Fruit fly (Drosophila melanogaster) whole organism, embryonic: ENCODE data around the gene Zasp66.

Experiments
- Bgb ChIP-seq: fragments of 200-800 bp; sonication (Bioruptor generic); IDR thresholded peaks from 2 replicates; pipeline ENCODE4 v1.3.6; 2022; ENCODE audit warnings: missing biosample characterization, missing genetic modification characterization; ENCODE audit not compliant: partially characterized antibody
- Blimp-1 ChIP-seq: fragments of 200-800 bp; sonication (Bioruptor generic); optimal IDR thresholded peaks from 3 replicates; lab custom pipeline; 2018; ENCODE audit warnings: missing biosample characterization, missing genetic modification characterization, mild to moderate bottlenecking, moderate library complexity, missing genetic modification reagents
- CG13894 ChIP-seq: fragments of 200-800 bp; sonication (Bioruptor generic); optimal IDR thresholded peaks from 3 replicates; lab custom pipeline; 2018; ENCODE audit warnings: missing biosample characterization, mild to moderate bottlenecking, missing genetic modification characterization, moderate library complexity
- CG14965 ChIP-seq: fragments of 200-800 bp; sonication (Bioruptor generic); optimal IDR thresholded peaks from 2 replicates; lab custom pipeline; 2016; ENCODE audit warnings: missing biosample characterization, missing genetic modification characterization, borderline replicate concordance
- CG15514 ChIP-seq: fragments of 200-800 bp; sonication (Bioruptor generic); optimal IDR thresholded peaks from 3 replicates; lab custom pipeline; 2017; ENCODE audit warnings: missing biosample characterization, missing genetic modification characterization, mild to moderate bottlenecking, moderate library complexity, missing genetic modification reagents
- CG15601 ChIP-seq: fragments of 200-800 bp; sonication (Bioruptor generic); optimal IDR thresholded peaks from 3 replicates; lab custom pipeline; 2019; ENCODE audit warnings: missing biosample characterization, mild to moderate bottlenecking, missing genetic modification characterization, moderate library complexity
- CG17568 ChIP-seq: fragments of 200-800 bp; sonication (Bioruptor generic); optimal IDR thresholded peaks from 2 replicates; lab custom pipeline; 2018; ENCODE audit warnings: missing biosample characterization, mild to moderate bottlenecking, missing genetic modification characterization, moderate library complexity
- CG17829 ChIP-seq: fragments of 200-800 bp; optimal IDR thresholded peaks from 2 replicates; lab custom pipeline; 2019; ENCODE audit warnings: missing biosample characterization, mild to moderate bottlenecking, missing genetic modification characterization, moderate library complexity
- CG18476 ChIP-seq: fragments of 200-800 bp; sonication (Bioruptor generic); optimal IDR thresholded peaks from 2 replicates; lab custom pipeline; 2016; ENCODE audit warnings: missing biosample characterization, mild to moderate bottlenecking, missing genetic modification characterization
- CG3065 ChIP-seq: fragments of 200-800 bp; sonication (Bioruptor generic); optimal IDR thresholded peaks from 2 replicates; lab custom pipeline; 2016; ENCODE audit warnings: missing biosample characterization, missing genetic modification characterization
- CG31224 ChIP-seq: fragments of 200-800 bp; sonication (Bioruptor generic); IDR thresholded peaks from 2 replicates; pipeline ENCODE4 v1.3.6; 2022; ENCODE audit warnings: missing biosample characterization, missing genetic modification characterization
- CG31365 ChIP-seq: fragments of 200-800 bp; sonication (Bioruptor generic); optimal IDR thresholded peaks from 2 replicates; lab custom pipeline; 2018; ENCODE audit warnings: missing biosample characterization, mild to moderate bottlenecking, missing genetic modification characterization
- CG3407 ChIP-seq: fragments of 200-800 bp; sonication (Bioruptor generic); optimal IDR thresholded peaks from 2 replicates; lab custom pipeline; 2018; ENCODE audit warnings: missing biosample characterization, mild to moderate bottlenecking, missing genetic modification characterization
- CG34376 ChIP-seq: fragments of 200-800 bp; sonication (Bioruptor generic); optimal IDR thresholded peaks from 2 replicates; lab custom pipeline; 2018; ENCODE audit warnings: missing biosample characterization, mild to moderate bottlenecking, missing genetic modification characterization
- CG3838 ChIP-seq: fragments of 200-800 bp; sonication (Bioruptor generic); optimal IDR thresholded peaks from 3 replicates; lab custom pipeline; 2016; ENCODE audit warnings: missing biosample characterization, missing genetic modification characterization
- CG4424 ChIP-seq: fragments of 200-800 bp; sonication (Bioruptor generic); optimal IDR thresholded peaks from 3 replicates; lab custom pipeline; 2016; ENCODE audit warnings: missing biosample characterization, missing genetic modification characterization
- CG5953 ChIP-seq: fragments of 200-800 bp; sonication (Bioruptor generic); IDR thresholded peaks from 2 replicates; pipeline ENCODE4 v1.3.6; 2022; ENCODE audit warnings: missing biosample characterization, missing genetic modification characterization
- CG8478 ChIP-seq: fragments of >200 bp; optimal IDR thresholded peaks from 2 replicates; lab custom pipeline; 2018
- CG9727 ChIP-seq: fragments of 200-800 bp; sonication (Bioruptor generic); optimal IDR thresholded peaks from 3 replicates; lab custom pipeline; 2017; ENCODE audit warnings: missing biosample characterization, mild to moderate bottlenecking, missing genetic modification characterization
- CkIIα-i1 ChIP-seq: fragments of 200-800 bp; sonication (Bioruptor generic); IDR thresholded peaks from 2 replicates; pipeline ENCODE4 v1.3.6; 2022; ENCODE audit warnings: missing biosample characterization, missing genetic modification characterization
- H2.0 ChIP-seq: fragments of 200-800 bp; sonication (Bioruptor generic); IDR thresholded peaks from 2 replicates; pipeline ENCODE4 v1.3.6; 2022; ENCODE audit warnings: missing biosample characterization, missing genetic modification characterization
- Hey ChIP-seq: fragments of 200-800 bp; sonication (Bioruptor generic); optimal IDR thresholded peaks from 3 replicates; lab custom pipeline; 2018; ENCODE audit warnings: missing biosample characterization, mild to moderate bottlenecking, missing genetic modification characterization
- HmgD ChIP-seq: fragments of 200-800 bp; sonication (Bioruptor generic); optimal IDR thresholded peaks from 3 replicates; lab custom pipeline; 2016; ENCODE audit warnings: missing biosample characterization, missing genetic modification characterization
- Hr51 ChIP-seq, 2 experiments: fragments of 200-800 bp; sonication (Bioruptor generic); optimal IDR thresholded peaks; 2 replicates in 1 of 2; 3 replicates in 1 of 2; lab custom pipeline; 2016 to 2018; ENCODE audit warnings: missing biosample characterization in 2 of 2, missing genetic modification characterization in 2 of 2, mild to moderate bottlenecking in 1 of 2, moderate library complexity in 1 of 2
- Meics ChIP-seq: fragments of 200-800 bp; sonication (Bioruptor generic); optimal IDR thresholded peaks from 2 replicates; lab custom pipeline; 2017; ENCODE audit warnings: missing biosample characterization, mild to moderate bottlenecking, missing genetic modification characterization
- Xbp1 ChIP-seq: fragments of 200-800 bp; sonication (Bioruptor generic); optimal IDR thresholded peaks from 3 replicates; lab custom pipeline; 2016; ENCODE audit warnings: missing biosample characterization, mild to moderate bottlenecking, missing genetic modification characterization
- abd-A ChIP-seq: fragments of 200-800 bp; sonication (Bioruptor generic); optimal IDR thresholded peaks from 3 replicates; lab custom pipeline; 2019; ENCODE audit warnings: missing biosample characterization, mild to moderate bottlenecking, missing genetic modification characterization, moderate library complexity
- ac ChIP-seq: fragments of 200-800 bp; sonication (Bioruptor generic); optimal IDR thresholded peaks from 3 replicates; lab custom pipeline; 2017; ENCODE audit warnings: missing biosample characterization, mild to moderate bottlenecking, missing genetic modification characterization
- ap ChIP-seq: fragments of 200-800 bp; sonication (Bioruptor generic); IDR thresholded peaks from 2 replicates; pipeline ENCODE4 v1.3.6; 2022; ENCODE audit warnings: missing biosample characterization, missing genetic modification characterization
- crc ChIP-seq: fragments of 200-800 bp; sonication (Bioruptor generic); optimal IDR thresholded peaks from 2 replicates; lab custom pipeline; 2016; ENCODE audit warnings: missing biosample characterization, missing genetic modification characterization
- croc ChIP-seq: fragments of 200-800 bp; sonication (Bioruptor generic); conservative IDR thresholded peaks from 3 replicates; pipeline ENCODE4 v1.3.6; 2022; ENCODE audit warnings: missing biosample characterization, missing genetic modification characterization
- dan ChIP-seq: fragments of 200-800 bp; sonication (Bioruptor generic); IDR thresholded peaks from 2 replicates; pipeline ENCODE4 v1.3.6; 2022; ENCODE audit warnings: missing biosample characterization, missing genetic modification characterization
- danr ChIP-seq: fragments of 200-800 bp; sonication (Bioruptor generic); IDR thresholded peaks from 2 replicates; pipeline ENCODE4 v1.3.6; 2022; ENCODE audit warnings: missing biosample characterization, missing genetic modification characterization
- esg ChIP-seq: fragments of 200-800 bp; sonication (Bioruptor generic); conservative IDR thresholded peaks from 2 replicates; pipeline ENCODE4 v1.3.6; 2022; ENCODE audit warnings: missing biosample characterization, missing genetic modification characterization
- exex ChIP-seq: fragments of 200-800 bp; sonication (Bioruptor generic); optimal IDR thresholded peaks from 4 replicates; lab custom pipeline; 2018; ENCODE audit warnings: missing biosample characterization, mild to moderate bottlenecking, missing genetic modification characterization, moderate library complexity
- ftz-f1 ChIP-seq: fragments of 200-800 bp; sonication (Bioruptor generic); optimal IDR thresholded peaks from 2 replicates; lab custom pipeline; 2016; ENCODE audit warnings: missing biosample characterization, missing genetic modification characterization
- gce ChIP-seq: fragments of 200-800 bp; sonication (Bioruptor generic); IDR thresholded peaks from 3 replicates; pipeline ENCODE4 v1.3.6; 2022; ENCODE audit warnings: missing biosample characterization, missing genetic modification characterization
- hb ChIP-seq: fragments of 200-800 bp; sonication (Bioruptor generic); IDR thresholded peaks from 3 replicates; pipeline ENCODE4 v1.3.6; 2022; ENCODE audit warnings: missing biosample characterization, missing genetic modification characterization; ENCODE audit not compliant: partially characterized antibody
- ind ChIP-seq: fragments of 200-800 bp; sonication (Bioruptor generic); optimal IDR thresholded peaks from 3 replicates; lab custom pipeline; 2016; ENCODE audit warnings: missing biosample characterization, missing genetic modification characterization
- ken ChIP-seq: fragments of 200-800 bp; sonication (Bioruptor generic); IDR thresholded peaks from 3 replicates; pipeline ENCODE4 v1.3.6; 2022; ENCODE audit warnings: missing biosample characterization, missing genetic modification characterization
- lab ChIP-seq: fragments of 200-800 bp; sonication (Bioruptor generic); optimal IDR thresholded peaks from 3 replicates; lab custom pipeline; 2017; ENCODE audit warnings: missing biosample characterization, missing genetic modification characterization, mild to moderate bottlenecking, moderate library complexity, missing genetic modification reagents
- nau ChIP-seq: fragments of 200-800 bp; sonication (Bioruptor generic); optimal IDR thresholded peaks from 3 replicates; lab custom pipeline; 2017; ENCODE audit warnings: missing biosample characterization, mild to moderate bottlenecking, missing genetic modification characterization, missing genetic modification reagents
- nmo ChIP-seq: fragments of 200-800 bp; sonication (Bioruptor generic); optimal IDR thresholded peaks from 2 replicates; lab custom pipeline; 2018; ENCODE audit warnings: missing biosample characterization, mild to moderate bottlenecking, missing genetic modification characterization, moderate library complexity
- odd ChIP-seq: fragments of 200-800 bp; sonication (Bioruptor generic); optimal IDR thresholded peaks from 2 replicates; lab custom pipeline; 2017; ENCODE audit warnings: missing biosample characterization, mild to moderate bottlenecking, missing genetic modification characterization
- pho ChIP-seq: fragments of 200-800 bp; sonication (Bioruptor generic); optimal IDR thresholded peaks from 2 replicates; lab custom pipeline; 2016; ENCODE audit warnings: missing biosample characterization, missing genetic modification characterization
- phol ChIP-seq: fragments of 200-800 bp; sonication (Bioruptor generic); optimal IDR thresholded peaks from 3 replicates; lab custom pipeline; 2018; ENCODE audit warnings: missing biosample characterization, mild to moderate bottlenecking, missing genetic modification characterization, moderate library complexity
- sd ChIP-seq: fragments of 200-800 bp; sonication (Bioruptor generic); optimal IDR thresholded peaks from 3 replicates; lab custom pipeline; 2018; ENCODE audit warnings: missing biosample characterization, mild to moderate bottlenecking, missing genetic modification characterization, moderate library complexity
- slp2 ChIP-seq: fragments of 200-800 bp; sonication (Bioruptor generic); optimal IDR thresholded peaks from 2 replicates; lab custom pipeline; 2016; ENCODE audit warnings: missing biosample characterization, missing genetic modification characterization
- usp ChIP-seq: fragments of >200 bp; optimal IDR thresholded peaks from 2 replicates; lab custom pipeline; 2017; ENCODE audit warnings: missing biosample characterization, missing genetic modification characterization
- wek ChIP-seq: fragments of 200-800 bp; sonication (Bioruptor generic); optimal IDR thresholded peaks from 3 replicates; lab custom pipeline; 2018; ENCODE audit warnings: missing biosample characterization, mild to moderate bottlenecking, missing genetic modification characterization, moderate library complexity

The Zasp66 gene

DNA sequence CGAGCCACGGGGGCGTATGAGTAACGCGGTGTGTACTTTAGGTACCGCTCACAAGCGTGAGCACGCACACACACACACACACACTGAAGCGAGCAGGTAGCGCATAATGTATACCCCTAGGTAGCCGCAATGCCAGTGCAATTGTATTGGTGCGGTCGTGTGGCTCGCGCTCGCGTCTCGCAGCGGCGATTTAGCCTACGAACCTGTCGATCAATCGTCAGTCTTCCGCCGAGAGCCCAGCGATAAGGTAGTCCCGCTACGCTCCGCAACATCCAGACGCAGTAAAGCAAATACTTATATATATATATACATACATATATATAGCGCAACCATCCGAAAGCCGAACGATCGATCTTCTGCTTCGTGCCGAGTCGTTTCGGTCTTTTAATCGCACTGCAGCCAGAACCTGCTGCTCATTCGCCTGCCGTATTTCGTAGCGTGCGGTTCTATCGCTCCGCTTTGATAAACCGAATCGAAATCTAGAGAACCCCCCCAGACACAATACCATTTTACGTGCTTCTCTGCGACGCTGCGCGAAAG lies 51.4 kb downstream of the Zasp66 start, which contains the start of gene hry (continued):
- TF ChIP-seq ac (GFP tag; lab: Kevin White, UChicago) (peak; percentile 45), Meics (GFP tag; lab: Kevin White, UChicago) (no peak), CG3065 (GFP tag; lab: Kevin White, UChicago) (no peak), gce (peak; percentile 57; the same call in 1 of the 3 replicates), Bgb (peak; percentile 63; the same call in 1 of the 2 replicates), ken (GFP tag; lab: Robert Waterston, UW) (no peak), Blimp-1 (GFP tag; lab: Kevin White, UChicago) (peak; percentile 92), Hr51 (GFP tag; optimal IDR thresholded peaks at IDR 0.05; lab: Kevin White, UChicago) (peak in 1 of 2 experiments; percentile 8), Xbp1 (no peak), CG17568 (GFP tag; lab: Kevin White, UChicago) (peak; percentile 48), phol (tag; lab: Kevin White, UChicago) (no peak), CG17829 (tag; lab: Kevin White, UChicago) (peak; percentile 86), Hey (tag; lab: Kevin White, UChicago) (peak; percentile 58), exex (peak; percentile 29), nau (GFP tag; lab: Kevin White, UChicago) (peak; percentile 64), CG31365 (peak; percentile 1), ftz-f1 (GFP tag; lab: Kevin White, UChicago) (no peak), sd (tag; lab: Kevin White, UChicago) (peak; percentile 88), ap (GFP tag; lab: Robert Waterston, UW) (no peak), HmgD (no peak), CG3838 (no peak), odd (GFP tag; lab: Kevin White, UChicago) (peak; percentile 64), esg (GFP tag; lab: Robert Waterston, UW) (no peak), dan (GFP tag; lab: Robert Waterston, UW) (no peak), CG4424 (GFP tag; lab: Kevin White, UChicago) (no peak), CG15601 (tag; lab: Kevin White, UChicago) (peak; percentile 61), CG9727 (peak; percentile 21), CG31224 (GFP tag; lab: Robert Waterston, UW) (no peak), abd-A (tag; lab: Kevin White, UChicago) (peak; percentile 88), danr (GFP tag; lab: Robert Waterston, UW) (no peak), wek (GFP tag; lab: Kevin White, UChicago) (peak; percentile 42), croc (GFP tag; lab: Robert Waterston, UW) (no peak), CG18476 (peak; percentile 15), CkIIα-i1 (GFP tag; lab: Robert Waterston, UW) (no peak), CG14965 (GFP tag; lab: Kevin White, UChicago) (no peak), lab (GFP tag; lab: Kevin White, UChicago) (peak; percentile 82), crc (no peak), usp (GFP tag; lab: Kevin White, UChicago) (no peak), hb (GFP tag; lab: Robert Waterston, UW) (no peak), ind (GFP tag; lab: Kevin White, UChicago) (no peak), CG5953 (GFP tag; lab: Robert Waterston, UW) (peak; percentile 48; the same call in 1 of the 2 replicates), pho (no peak), CG8478 (lab: Kevin White, UChicago) (no peak), CG3407 (GFP tag; lab: Kevin White, UChicago) (peak; percentile 29), CG13894 (peak; percentile 72), slp2 (no peak), H2.0 (GFP tag; lab: Robert Waterston, UW) (no peak), nmo (no peak), CG34376 (GFP tag; lab: Kevin White, UChicago) (peak; percentile 88), CG15514 (GFP tag; lab: Kevin White, UChicago) (peak; percentile 65)
